Worm (Caenorhabditis elegans): ENCODE results near the gene F13H6.5.

F13H6.5 gene

ce11 chrV:6408733-6409227, 34.0 kb upstream of the F13H6.5 start, which contains the start of gene bcf-1:
Gene bcf-1, minus strand, starts transcription at chrV:6408783.
- TF ChIP-seq nhr-28 (tag; optimal IDR thresholded peaks at IDR 0.05) (no peak), ham-2 (GFP tag; optimal IDR thresholded peaks at IDR 0.05) (no peak), bed-3 (GFP tag; optimal IDR thresholded peaks at IDR 0.05) (no peak), cnd-1 (tag; optimal IDR thresholded peaks at IDR 0.05) (no peak), unc-39 (tag; optimal IDR thresholded peaks at IDR 0.05) (no peak)

DNA sequence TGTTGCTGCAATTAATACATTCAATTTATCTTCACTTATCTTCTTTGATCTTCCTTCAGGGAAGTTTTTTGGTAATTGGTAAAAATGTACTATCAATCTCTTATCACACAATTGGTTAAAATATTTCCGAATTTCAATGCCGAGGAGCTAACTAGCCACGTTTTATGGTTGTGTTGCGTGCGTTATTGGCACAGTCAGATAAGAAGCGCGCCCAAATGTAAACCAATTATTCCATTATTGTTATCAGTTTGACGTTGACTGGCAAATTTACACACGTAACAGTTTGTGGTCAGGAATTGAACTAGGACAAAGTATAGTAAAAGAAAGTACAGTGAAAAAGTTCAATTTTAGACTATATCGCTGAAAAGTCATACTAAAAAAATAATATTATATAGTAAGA, 32.8 kb upstream of the F13H6.5 start:
- no peak for TF ChIP-seq mep-1 (tag; optimal IDR thresholded peaks at IDR 0.05)
- no peak for TF ChIP-seq ztf-11 (tag; optimal IDR thresholded peaks at IDR 0.05)
- no peak for TF ChIP-seq nhr-237 (tag; optimal IDR thresholded peaks at IDR 0.05)
- TF ChIP-seq drap-1 (GFP tag; optimal IDR thresholded peaks at IDR 0.05) = no peak
- no peak for TF ChIP-seq nhr-28 (tag; optimal IDR thresholded peaks at IDR 0.05)
- no peak for TF ChIP-seq nhr-76 (tag; optimal IDR thresholded peaks at IDR 0.05)
- TF ChIP-seq pha-4 (tag; optimal IDR thresholded peaks at IDR 0.05) = no peak
- TF ChIP-seq unc-39 (tag; optimal IDR thresholded peaks at IDR 0.05) = no peak
- no peak for TF ChIP-seq bed-3 (GFP tag; optimal IDR thresholded peaks at IDR 0.05)
- TF ChIP-seq mls-2 (tag; optimal IDR thresholded peaks at IDR 0.05) = no peak
- no peak for TF ChIP-seq sptf-1 (tag; optimal IDR thresholded peaks at IDR 0.05)
- no peak for TF ChIP-seq M03D4.4 (tag; optimal IDR thresholded peaks at IDR 0.05)
- no peak for TF ChIP-seq ceh-39 (tag; optimal IDR thresholded peaks at IDR 0.05)
- no peak for TF ChIP-seq ceh-43 (GFP tag; optimal IDR thresholded peaks at IDR 0.05)
- no peak for TF ChIP-seq snpc-4 (tag; optimal IDR thresholded peaks at IDR 0.05)
- no peak for TF ChIP-seq elt-3 (tag; optimal IDR thresholded peaks at IDR 0.05)
- TF ChIP-seq zip-8 (tag; optimal IDR thresholded peaks at IDR 0.05) = no peak
- no peak for TF ChIP-seq lsy-2 (tag; optimal IDR thresholded peaks at IDR 0.05)
- no peak for TF ChIP-seq elt-1 (tag; optimal IDR thresholded peaks at IDR 0.05; ENCODE audit: borderline replicate concordance, insufficient read depth)

- TF ChIP-seq ceh-43 (GFP tag; optimal IDR thresholded peaks at IDR 0.05) = no peak
- no peak for TF ChIP-seq lsy-2 (tag; optimal IDR thresholded peaks at IDR 0.05)
- no peak for TF ChIP-seq cnd-1 (tag; optimal IDR thresholded peaks at IDR 0.05)
- no peak for TF ChIP-seq hlh-1 (tag; optimal IDR thresholded peaks at IDR 0.05)
- TF ChIP-seq ceh-83 (GFP tag; optimal IDR thresholded peaks at IDR 0.05) = no peak
Observed at ce11 chrV:6400950-6401551, 26.3 kb upstream of the F13H6.5 start.

DNA sequence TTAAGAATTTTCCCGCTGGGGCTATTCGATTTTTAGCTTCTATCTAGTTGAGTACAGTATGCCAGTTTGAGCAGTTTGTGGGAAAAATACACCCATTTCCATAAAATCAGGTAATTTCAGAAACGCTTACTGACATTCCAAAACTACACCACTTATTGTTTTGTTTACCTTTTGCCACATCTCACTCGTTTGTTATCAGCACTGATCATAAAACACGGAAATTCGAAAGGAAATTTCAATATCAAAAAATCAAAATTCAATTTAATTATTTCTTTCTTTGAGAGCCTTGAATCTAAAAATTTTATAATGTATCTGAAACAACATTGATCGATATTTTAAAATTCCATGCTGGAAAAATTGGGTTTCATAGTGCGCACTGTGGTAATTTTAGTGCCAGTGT, 25.8 kb upstream of the F13H6.5 start:
- TF ChIP-seq ces-1 (GFP tag; optimal IDR thresholded peaks at IDR 0.05) (no peak), flh-1 (GFP tag; optimal IDR thresholded peaks at IDR 0.05) (no peak), hlh-1 (tag; optimal IDR thresholded peaks at IDR 0.05) (no peak), ham-2 (GFP tag; optimal IDR thresholded peaks at IDR 0.05) (no peak), snpc-4 (tag; optimal IDR thresholded peaks at IDR 0.05) (no peak), zip-8 (tag; optimal IDR thresholded peaks at IDR 0.05) (no peak), pha-4 (tag; optimal IDR thresholded peaks at IDR 0.05) (no peak), M03D4.4 (tag; optimal IDR thresholded peaks at IDR 0.05) (no peak), mls-2 (tag; optimal IDR thresholded peaks at IDR 0.05) (no peak), cnd-1 (tag; optimal IDR thresholded peaks at IDR 0.05) (no peak), unc-120 (tag; optimal IDR thresholded peaks at IDR 0.05; ENCODE audit: poor library complexity, severe bottlenecking) (no peak), tbx-8 (GFP tag; optimal IDR thresholded peaks at IDR 0.05) (no peak), nhr-237 (tag; optimal IDR thresholded peaks at IDR 0.05) (no peak), elt-3 (tag; optimal IDR thresholded peaks at IDR 0.05) (no peak), ztf-11 (tag; optimal IDR thresholded peaks at IDR 0.05) (no peak), ceh-39 (tag; optimal IDR thresholded peaks at IDR 0.05) (no peak)

DNA sequence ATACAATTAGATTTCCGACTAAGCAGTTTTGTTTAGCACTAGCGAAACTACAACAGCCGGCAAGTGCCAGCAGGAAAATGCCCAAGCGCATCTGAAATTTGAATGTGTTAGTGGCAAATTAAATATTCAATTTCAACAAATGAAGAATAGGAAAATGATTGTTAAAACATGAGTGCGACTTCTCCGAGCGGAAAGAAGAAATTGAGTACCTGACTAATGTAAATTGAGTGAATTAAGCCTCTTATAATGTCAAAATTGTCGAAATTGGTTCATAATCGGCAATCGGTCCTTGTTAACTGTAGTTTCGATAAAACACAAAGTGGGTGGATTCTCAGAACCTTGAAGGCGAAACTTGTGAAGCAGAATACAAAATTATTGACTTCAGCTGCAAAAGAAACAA, 25.1 kb upstream of the F13H6.5 start, which contains the start of gene gfi-1:
Gene gfi-1, minus strand, starts transcription at position 101 of the 400 bp plus-strand sequence.
- no peak for TF ChIP-seq hlh-1 (tag; optimal IDR thresholded peaks at IDR 0.05)
- TF ChIP-seq ceh-83 (GFP tag; optimal IDR thresholded peaks at IDR 0.05) = no peak
- no peak for TF ChIP-seq nhr-237 (tag; optimal IDR thresholded peaks at IDR 0.05)
- no peak for TF ChIP-seq elt-3 (tag; optimal IDR thresholded peaks at IDR 0.05)
- TF ChIP-seq pha-4 (tag; optimal IDR thresholded peaks at IDR 0.05) = no peak
- TF ChIP-seq unc-62 (GFP tag; optimal IDR thresholded peaks at IDR 0.05) = no peak
- no peak for TF ChIP-seq nhr-12 (tag; optimal IDR thresholded peaks at IDR 0.05)
- no peak for TF ChIP-seq nhr-76 (tag; optimal IDR thresholded peaks at IDR 0.05)
- TF ChIP-seq lin-32 (GFP tag; optimal IDR thresholded peaks at IDR 0.05) = no peak
- no peak for TF ChIP-seq lsy-2 (tag; optimal IDR thresholded peaks at IDR 0.05)
- TF ChIP-seq ceh-43 (GFP tag; optimal IDR thresholded peaks at IDR 0.05) = no peak
- TF ChIP-seq mls-2 (tag; optimal IDR thresholded peaks at IDR 0.05) = no peak
- TF ChIP-seq ceh-39 (tag; optimal IDR thresholded peaks at IDR 0.05) = no peak
- no peak for TF ChIP-seq zip-8 (tag; optimal IDR thresholded peaks at IDR 0.05)
- no peak for TF ChIP-seq unc-120 (tag; optimal IDR thresholded peaks at IDR 0.05; ENCODE audit: poor library complexity, severe bottlenecking)
- TF ChIP-seq sem-2 (GFP tag; optimal IDR thresholded peaks at IDR 0.05) = no peak
- TF ChIP-seq bed-3 (GFP tag; optimal IDR thresholded peaks at IDR 0.05) = no peak
- no peak for TF ChIP-seq M03D4.4 (tag; optimal IDR thresholded peaks at IDR 0.05)
- no peak for TF ChIP-seq ztf-11 (tag; optimal IDR thresholded peaks at IDR 0.05)
- TF ChIP-seq ham-2 (GFP tag; optimal IDR thresholded peaks at IDR 0.05) = no peak
